Fruit fly (Drosophila melanogaster) whole organism, embryonic: Measurements from ENCODE around the gene Inx3.

Experiments
- Aef1 ChIP-seq: fragments of 200-800 bp; sonication (Bioruptor generic); IDR thresholded peaks from 3 replicates; pipeline ENCODE4 v1.3.6; 2022; ENCODE audit warnings: missing biosample characterization, missing genetic modification characterization
- CG11247 ChIP-seq: fragments of 200-800 bp; sonication (Bioruptor generic); IDR thresholded peaks from 2 replicates; pipeline ENCODE4 v1.3.6; 2022; ENCODE audit warnings: missing biosample characterization, missing genetic modification characterization
- CG14860 ChIP-seq: fragments of 200-800 bp; sonication (Bioruptor generic); IDR thresholded peaks from 3 replicates; pipeline ENCODE4 v1.3.6; 2022; ENCODE audit warnings: missing biosample characterization, missing genetic modification characterization; ENCODE audit not compliant: partially characterized antibody
- CG15073 ChIP-seq: fragments of 200-800 bp; sonication (Bioruptor generic); optimal IDR thresholded peaks from 2 replicates; lab custom pipeline; 2016; ENCODE audit warnings: missing biosample characterization, missing genetic modification characterization
- CG17361 ChIP-seq: fragments of 200-800 bp; sonication (Bioruptor generic); IDR thresholded peaks from 3 replicates; pipeline ENCODE4 v1.3.6; 2022; ENCODE audit warnings: missing biosample characterization, missing genetic modification characterization
- CG2889 ChIP-seq: fragments of 200-800 bp; sonication (Bioruptor generic); IDR thresholded peaks from 3 replicates; pipeline ENCODE4 v1.3.6; 2022; ENCODE audit warnings: missing biosample characterization, missing genetic modification characterization
- CG6683 ChIP-seq: fragments of 200-800 bp; sonication (Bioruptor generic); optimal IDR thresholded peaks from 2 replicates; lab custom pipeline; 2017; ENCODE audit warnings: missing biosample characterization, mild to moderate bottlenecking, missing genetic modification characterization, missing genetic modification reagents
- CG6689 ChIP-seq: fragments of 200-800 bp; sonication (Bioruptor generic); IDR thresholded peaks from 2 replicates; pipeline ENCODE4 v1.3.6; 2022; ENCODE audit warnings: missing biosample characterization, missing genetic modification characterization
- CG7372 ChIP-seq: fragments of 200-800 bp; sonication (Bioruptor generic); IDR thresholded peaks from 2 replicates; pipeline ENCODE4 v1.3.6; 2022; ENCODE audit warnings: missing biosample characterization, missing genetic modification characterization
- CG8281 ChIP-seq: fragments of 200-800 bp; sonication (Bioruptor generic); optimal IDR thresholded peaks from 2 replicates; lab custom pipeline; 2018; ENCODE audit warnings: missing biosample characterization, mild to moderate bottlenecking, missing genetic modification characterization, moderate library complexity
- CG9727 ChIP-seq: fragments of 200-800 bp; sonication (Bioruptor generic); optimal IDR thresholded peaks from 3 replicates; lab custom pipeline; 2017; ENCODE audit warnings: missing biosample characterization, mild to moderate bottlenecking, missing genetic modification characterization
- Fer3 ChIP-seq: fragments of 200-800 bp; sonication (Bioruptor generic); optimal IDR thresholded peaks from 2 replicates; lab custom pipeline; 2018; ENCODE audit warnings: missing biosample characterization, mild to moderate bottlenecking, missing genetic modification characterization, moderate library complexity
- H2.0 ChIP-seq: fragments of 200-800 bp; sonication (Bioruptor generic); IDR thresholded peaks from 2 replicates; pipeline ENCODE4 v1.3.6; 2022; ENCODE audit warnings: missing biosample characterization, missing genetic modification characterization
- Hey ChIP-seq: fragments of 200-800 bp; sonication (Bioruptor generic); optimal IDR thresholded peaks from 3 replicates; lab custom pipeline; 2018; ENCODE audit warnings: missing biosample characterization, mild to moderate bottlenecking, missing genetic modification characterization
- HmgZ ChIP-seq: fragments of 200-800 bp; sonication (Bioruptor generic); optimal IDR thresholded peaks from 2 replicates; lab custom pipeline; 2018; ENCODE audit warnings: missing biosample characterization, mild to moderate bottlenecking, missing genetic modification characterization
- Hr78 ChIP-seq, 2 experiments: fragments of 200-800 bp in 1 of 2; fragments of >200 bp in 1 of 2; sonication (Bioruptor generic) in 1 of 2; optimal IDR thresholded peaks; 2 replicates each; lab custom pipeline; 2017 to 2019; ENCODE audit warnings: missing biosample characterization in 2 of 2, missing genetic modification characterization in 2 of 2, mild to moderate bottlenecking in 1 of 2, moderate library complexity in 1 of 2
- Mad ChIP-seq: fragments of 200-800 bp; sonication (Bioruptor generic); optimal IDR thresholded peaks from 2 replicates; lab custom pipeline; 2016; ENCODE audit warnings: missing biosample characterization, missing genetic modification characterization
- Med ChIP-seq: fragments of 200-800 bp; sonication (Bioruptor generic); peaks from one replicate; lab custom pipeline; 2016; ENCODE audit warnings: missing biosample characterization, missing genetic modification characterization, mild to moderate bottlenecking, inconsistent platforms, moderate library complexity
- Oaz ChIP-seq: fragments of 200-800 bp; sonication (Bioruptor generic); IDR thresholded peaks from 2 replicates; pipeline ENCODE4 v1.3.6; 2022; ENCODE audit warnings: missing biosample characterization, missing genetic modification characterization
- Rx ChIP-seq: fragments of 200-800 bp; sonication (Bioruptor generic); IDR thresholded peaks from 2 replicates; pipeline ENCODE4 v1.3.6; 2022; ENCODE audit warnings: missing biosample characterization, missing genetic modification characterization
- Vsx1 ChIP-seq: fragments of 200-800 bp; sonication (Bioruptor generic); optimal IDR thresholded peaks from 2 replicates; lab custom pipeline; 2017; ENCODE audit warnings: missing biosample characterization, mild to moderate bottlenecking, missing genetic modification characterization, missing genetic modification reagents
- Xrp1 ChIP-seq: fragments of 200-800 bp; sonication (Bioruptor generic); IDR thresholded peaks from 2 replicates; pipeline ENCODE4 v1.3.6; 2022; ENCODE audit warnings: missing biosample characterization, missing genetic modification characterization
- ab ChIP-seq: fragments of 200-800 bp; sonication (Bioruptor generic); optimal IDR thresholded peaks from 2 replicates; lab custom pipeline; 2016; ENCODE audit warnings: missing biosample characterization, missing genetic modification characterization
- amos ChIP-seq: fragments of 200-800 bp; sonication (Bioruptor generic); IDR thresholded peaks from 2 replicates; pipeline ENCODE4 v1.3.6; 2022; ENCODE audit warnings: missing biosample characterization, missing genetic modification characterization; ENCODE audit not compliant: partially characterized antibody
- bbx ChIP-seq: fragments of 200-800 bp; sonication (Bioruptor generic); IDR thresholded peaks from 2 replicates; pipeline ENCODE4 v1.3.6; 2022; ENCODE audit warnings: missing biosample characterization, missing genetic modification characterization; ENCODE audit not compliant: partially characterized antibody
- bcd ChIP-seq: fragments of 200-800 bp; sonication (Bioruptor generic); optimal IDR thresholded peaks from 2 replicates; lab custom pipeline; 2017; ENCODE audit warnings: missing biosample characterization, mild to moderate bottlenecking, missing genetic modification characterization
- cato ChIP-seq: fragments of 200-800 bp; sonication (Bioruptor generic); optimal IDR thresholded peaks from 2 replicates; lab custom pipeline; 2016; ENCODE audit warnings: missing biosample characterization, missing genetic modification characterization, borderline replicate concordance
- dysf ChIP-seq: fragments of 200-800 bp; sonication (Bioruptor generic); IDR thresholded peaks from 3 replicates; pipeline ENCODE4 v1.3.6; 2022; ENCODE audit warnings: missing biosample characterization, missing genetic modification characterization
- eve ChIP-seq, 2 experiments: fragments of >200 bp; optimal IDR thresholded peaks; 2 replicates each; lab custom pipeline; 2017; ENCODE audit warnings: missing biosample characterization in 2 of 2, missing genetic modification characterization in 2 of 2
- exex ChIP-seq: fragments of 200-800 bp; sonication (Bioruptor generic); optimal IDR thresholded peaks from 4 replicates; lab custom pipeline; 2018; ENCODE audit warnings: missing biosample characterization, mild to moderate bottlenecking, missing genetic modification characterization, moderate library complexity
- eyg ChIP-seq: fragments of 200-800 bp; sonication (Bioruptor generic); optimal IDR thresholded peaks from 3 replicates; lab custom pipeline; 2016; ENCODE audit warnings: missing biosample characterization, missing genetic modification characterization
- fd102C ChIP-seq: fragments of 200-800 bp; sonication (Bioruptor generic); optimal IDR thresholded peaks from 2 replicates; lab custom pipeline; 2018; ENCODE audit warnings: missing biosample characterization, mild to moderate bottlenecking, missing genetic modification characterization, moderate library complexity
- gfzf ChIP-seq: fragments of 200-800 bp; sonication (Bioruptor generic); optimal IDR thresholded peaks from 2 replicates; lab custom pipeline; 2016; ENCODE audit warnings: missing biosample characterization, mild to moderate bottlenecking, missing genetic modification characterization, moderate library complexity
- ham ChIP-seq: fragments of 200-800 bp; sonication (Bioruptor generic); IDR thresholded peaks from 2 replicates; pipeline ENCODE4 v1.3.6; 2022; ENCODE audit warnings: missing biosample characterization, missing genetic modification characterization
- hth ChIP-seq: fragments of >200 bp; optimal IDR thresholded peaks from 2 replicates; lab custom pipeline; 2017; ENCODE audit warnings: inconsistent platforms
- lov ChIP-seq, 2 experiments: fragments of 200-800 bp in 1 of 2; fragments of >200 bp in 1 of 2; sonication (Bioruptor generic) in 1 of 2; IDR thresholded peaks in 1 of 2; optimal IDR thresholded peaks in 1 of 2; 2 replicates in 1 of 2; 3 replicates in 1 of 2; pipeline versions ENCODE4 v1.3.6 to Lab custom; 2017 to 2022; ENCODE audit warnings: missing biosample characterization in 1 of 2, missing genetic modification characterization in 1 of 2
- mld ChIP-seq: fragments of 200-800 bp; sonication (Bioruptor generic); IDR thresholded peaks from 3 replicates; pipeline ENCODE4 v1.3.6; 2022; ENCODE audit warnings: missing biosample characterization, missing genetic modification characterization; ENCODE audit not compliant: partially characterized antibody
- pfk ChIP-seq: fragments of 200-800 bp; sonication (Bioruptor generic); optimal IDR thresholded peaks from 2 replicates; lab custom pipeline; 2018; ENCODE audit warnings: missing biosample characterization, mild to moderate bottlenecking, missing genetic modification characterization, moderate library complexity
- sens ChIP-seq: fragments of 200-800 bp; sonication (Bioruptor generic); peaks from one replicate; lab custom pipeline; 2016; ENCODE audit warnings: missing biosample characterization, missing genetic modification characterization
- sim ChIP-seq: fragments of 200-800 bp; sonication (Bioruptor generic); IDR thresholded peaks from 2 replicates; pipeline ENCODE4 v1.3.6; 2022; ENCODE audit warnings: missing biosample characterization, missing genetic modification characterization

The Inx3 gene

DNA sequence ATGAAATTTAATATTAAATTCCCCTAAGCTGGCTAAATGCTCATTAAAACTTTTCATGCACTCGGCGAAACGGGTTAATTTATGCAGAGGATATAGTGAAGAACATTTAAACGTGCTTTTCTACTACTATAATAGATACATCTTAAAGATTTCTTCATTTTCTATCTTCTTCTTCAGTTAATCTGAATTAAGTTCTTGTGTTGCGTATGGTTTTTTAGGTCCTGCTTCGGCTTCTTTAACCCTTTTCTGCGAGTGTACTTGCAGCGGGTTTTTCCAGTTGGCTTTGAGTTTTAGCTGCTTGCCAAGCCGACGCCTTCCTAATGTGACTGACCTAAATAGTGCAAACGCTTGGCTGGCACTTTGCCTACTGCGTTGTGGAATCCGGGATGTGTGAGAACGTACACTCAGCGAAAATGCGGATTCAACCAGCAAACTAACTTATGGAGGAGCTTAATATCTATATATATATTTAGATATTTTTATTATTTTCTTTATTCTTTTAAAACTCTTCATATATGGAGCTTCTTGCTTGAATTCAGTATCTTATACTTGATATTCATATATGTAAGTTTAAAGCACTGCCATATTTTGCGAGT is 8.5 kb downstream of the Inx3 start (continued):
- no peak for TF ChIP-seq hth (lab: Kevin White, UChicago)
- no peak for TF ChIP-seq Aef1 (GFP tag; lab: Robert Waterston, UW)
- TF ChIP-seq gfzf (GFP tag; lab: Kevin White, UChicago) = no peak
- no peak for TF ChIP-seq lov (optimal IDR thresholded peaks at IDR 0.05; lab: Kevin White, UChicago)
- no peak for TF ChIP-seq lov (GFP tag; IDR thresholded peaks at IDR 0.05; lab: Robert Waterston, UW)
- TF ChIP-seq dysf (GFP tag; lab: Robert Waterston, UW) = no peak
- no peak for TF ChIP-seq bcd (GFP tag; lab: Kevin White, UChicago)
- no peak for TF ChIP-seq ham (GFP tag; lab: Robert Waterston, UW)
- TF ChIP-seq CG6689 = 0 out of 2 replicates have a peak, but pooled peaks have one; percentile 17
- no peak for TF ChIP-seq Oaz (GFP tag; lab: Robert Waterston, UW)
- no peak for TF ChIP-seq CG9727 (GFP tag; lab: Kevin White, UChicago)
- TF ChIP-seq sim (GFP tag; lab: Robert Waterston, UW) = 0 out of 2 replicates have a peak, but pooled peaks have one; percentile 5
- TF ChIP-seq Vsx1 (GFP tag; lab: Kevin White, UChicago) = no peak
- TF ChIP-seq amos = no peak
- no peak for TF ChIP-seq bbx (GFP tag; lab: Robert Waterston, UW)
- TF ChIP-seq eyg (GFP tag; lab: Kevin White, UChicago) = no peak
- no peak for TF ChIP-seq Mad (GFP tag; lab: Kevin White, UChicago)
- peak; percentile 42 for TF ChIP-seq sens (GFP tag; lab: Kevin White, UChicago)
- TF ChIP-seq Med (GFP tag; lab: Kevin White, UChicago) = peak; percentile 64
- TF ChIP-seq Xrp1 (GFP tag; lab: Robert Waterston, UW) = peak; percentile 20; the same call in 1 of the 2 replicates
- no peak for TF ChIP-seq CG2889 (GFP tag; lab: Robert Waterston, UW)
- TF ChIP-seq ab = no peak
- no peak for TF ChIP-seq pfk (GFP tag; lab: Kevin White, UChicago)
- no peak for TF ChIP-seq mld
- TF ChIP-seq Fer3 (tag; lab: Kevin White, UChicago) = no peak
- no peak for TF ChIP-seq CG11247 (GFP tag; lab: Robert Waterston, UW)
- no peak for TF ChIP-seq HmgZ (tag; lab: Kevin White, UChicago)
- TF ChIP-seq CG6683 (GFP tag; lab: Kevin White, UChicago) = no peak
- no peak for TF ChIP-seq CG14860 (GFP tag; lab: Robert Waterston, UW)
- TF ChIP-seq CG17361 = no peak
- no peak for TF ChIP-seq CG15073 (GFP tag; lab: Kevin White, UChicago)

DNA sequence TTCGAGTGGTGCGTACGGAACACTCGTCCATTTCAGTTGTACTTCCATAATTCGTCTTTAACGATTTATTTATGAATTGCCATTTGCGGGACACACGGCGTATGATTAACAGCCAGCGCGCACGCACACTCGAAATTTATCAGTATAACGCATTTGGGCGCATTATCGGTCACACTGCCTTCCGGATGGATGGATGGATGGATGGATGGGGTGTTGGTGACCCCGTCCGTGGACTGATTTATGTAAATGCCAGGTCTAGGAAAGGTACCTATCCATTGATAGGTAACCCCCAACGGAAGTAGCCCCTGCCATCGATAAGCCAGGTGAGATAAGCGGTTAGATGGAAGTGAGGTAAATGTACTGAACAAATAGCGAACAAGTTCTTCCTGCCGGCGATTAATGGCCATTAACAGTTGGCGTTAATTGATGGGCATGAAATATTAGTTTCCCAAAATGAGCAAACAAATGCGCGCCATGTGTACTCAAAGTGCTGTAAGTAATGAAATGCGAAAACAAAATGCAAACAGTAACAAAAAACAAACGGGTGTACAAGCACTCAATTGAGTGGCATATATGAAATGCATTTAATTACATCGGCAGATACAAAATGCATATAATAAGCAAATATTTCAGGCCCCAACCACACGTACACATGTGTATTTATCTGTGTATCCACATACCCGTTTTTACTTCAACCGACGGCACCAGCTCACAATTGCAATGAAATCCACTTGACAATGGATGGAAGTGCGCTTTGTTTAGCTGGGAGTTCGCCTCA is 10.4 kb downstream of the Inx3 start:
- peak; percentile 66 for TF ChIP-seq CG8281 (tag; lab: Kevin White, UChicago)
- peak; percentile 43 for TF ChIP-seq Hey (tag; lab: Kevin White, UChicago)
- no peak for TF ChIP-seq CG9727 (GFP tag; lab: Kevin White, UChicago)
- TF ChIP-seq Hr78 (GFP tag; optimal IDR thresholded peaks at IDR 0.05; lab: Kevin White, UChicago) = peak in 1 of 2 experiments; percentile 25
- TF ChIP-seq exex (tag; lab: Kevin White, UChicago) = peak; percentile 36
- peak; percentile 43 for TF ChIP-seq Med (GFP tag; lab: Kevin White, UChicago)
- TF ChIP-seq eve (GFP tag; optimal IDR thresholded peaks at IDR 0.05; lab: Kevin White, UChicago) = peak in 1 of 2 experiments; percentile 54
- TF ChIP-seq fd102C (GFP tag; lab: Kevin White, UChicago) = no peak
- TF ChIP-seq CG7372 (GFP tag; lab: Robert Waterston, UW) = peak; percentile 38; the same call in 1 of the 2 replicates
- TF ChIP-seq Rx = no peak
- TF ChIP-seq cato (GFP tag; lab: Kevin White, UChicago) = no peak
- TF ChIP-seq H2.0 = no peak
- TF ChIP-seq, all 482 proteins: peak for 7
